Fruit fly (Drosophila melanogaster) whole organism, embryonic: ENCODE measurements around the gene Hgsnat.
A peak's percentile ranks its signal among the peaks of the same experiment; 100 is the strongest.

Source experiments
- ATbp ChIP-seq: fragments of 200-800 bp; sonication (Bioruptor generic); optimal IDR thresholded peaks from 2 replicates; lab custom pipeline; 2017; ENCODE audit warnings: missing biosample characterization, mild to moderate bottlenecking, missing genetic modification characterization, missing genetic modification reagents
- Asciz ChIP-seq: fragments of 200-800 bp; sonication (Bioruptor generic); optimal IDR thresholded peaks from 2 replicates; lab custom pipeline; 2017; ENCODE audit warnings: missing biosample characterization, mild to moderate bottlenecking, missing genetic modification characterization, missing genetic modification reagents
- BEAF-32 ChIP-seq: fragments of 200-800 bp; sonication (Bioruptor generic); optimal IDR thresholded peaks from 3 replicates; lab custom pipeline; 2017; ENCODE audit warnings: missing biosample characterization, missing genetic modification characterization, mild to moderate bottlenecking, moderate library complexity, missing genetic modification reagents
- CG10565 ChIP-seq: fragments of 200-800 bp; sonication (Bioruptor generic); optimal IDR thresholded peaks from 3 replicates; lab custom pipeline; 2016; ENCODE audit warnings: missing biosample characterization, mild to moderate bottlenecking, missing genetic modification characterization
- CG12391 ChIP-seq: fragments of 200-800 bp; sonication (Bioruptor generic); optimal IDR thresholded peaks from 3 replicates; lab custom pipeline; 2018; ENCODE audit warnings: missing biosample characterization, mild to moderate bottlenecking, missing genetic modification characterization, moderate library complexity
- CG15514 ChIP-seq: fragments of 200-800 bp; sonication (Bioruptor generic); optimal IDR thresholded peaks from 3 replicates; lab custom pipeline; 2017; ENCODE audit warnings: missing biosample characterization, missing genetic modification characterization, mild to moderate bottlenecking, moderate library complexity, missing genetic modification reagents
- CG15696 ChIP-seq: fragments of 200-800 bp; sonication (Bioruptor generic); optimal IDR thresholded peaks from 2 replicates; lab custom pipeline; 2019; ENCODE audit warnings: missing biosample characterization, mild to moderate bottlenecking, missing genetic modification characterization, moderate library complexity
- CG17359 ChIP-seq: fragments of 200-800 bp; sonication (Bioruptor generic); optimal IDR thresholded peaks from 3 replicates; lab custom pipeline; 2018; ENCODE audit warnings: missing biosample characterization, mild to moderate bottlenecking, missing genetic modification characterization, moderate library complexity
- CG18599 ChIP-seq: fragments of 200-800 bp; sonication (Bioruptor generic); optimal IDR thresholded peaks from 3 replicates; lab custom pipeline; 2017; ENCODE audit warnings: missing biosample characterization, missing genetic modification characterization, mild to moderate bottlenecking, moderate library complexity, missing genetic modification reagents
- CG2116 ChIP-seq: fragments of 200-800 bp; sonication (Bioruptor generic); optimal IDR thresholded peaks from 3 replicates; lab custom pipeline; 2018; ENCODE audit warnings: missing biosample characterization, mild to moderate bottlenecking, missing genetic modification characterization
- CG2875 ChIP-seq: fragments of 200-800 bp; sonication (Bioruptor generic); optimal IDR thresholded peaks from 2 replicates; lab custom pipeline; 2017; ENCODE audit warnings: missing biosample characterization, mild to moderate bottlenecking, missing genetic modification characterization, missing genetic modification reagents
- CG30020 ChIP-seq: fragments of 200-800 bp; optimal IDR thresholded peaks from 2 replicates; lab custom pipeline; 2019; ENCODE audit warnings: missing biosample characterization, mild to moderate bottlenecking, missing genetic modification characterization, moderate library complexity
- CG3407 ChIP-seq: fragments of 200-800 bp; sonication (Bioruptor generic); optimal IDR thresholded peaks from 2 replicates; lab custom pipeline; 2018; ENCODE audit warnings: missing biosample characterization, mild to moderate bottlenecking, missing genetic modification characterization
- CG3847 ChIP-seq: fragments of 200-800 bp; sonication (Bioruptor generic); IDR thresholded peaks from 2 replicates; pipeline ENCODE4 v1.3.6; 2022; ENCODE audit warnings: missing biosample characterization, missing genetic modification characterization
- CG3995 ChIP-seq: fragments of 200-800 bp; sonication (Bioruptor generic); optimal IDR thresholded peaks from 3 replicates; lab custom pipeline; 2016; ENCODE audit warnings: missing biosample characterization, missing genetic modification characterization
- CG42726 ChIP-seq: fragments of 200-800 bp; sonication (Bioruptor generic); IDR thresholded peaks from 2 replicates; pipeline ENCODE4 v1.3.6; 2022; ENCODE audit warnings: missing biosample characterization, missing genetic modification characterization; ENCODE audit not compliant: partially characterized antibody
- CG8281 ChIP-seq: fragments of 200-800 bp; sonication (Bioruptor generic); optimal IDR thresholded peaks from 2 replicates; lab custom pipeline; 2018; ENCODE audit warnings: missing biosample characterization, mild to moderate bottlenecking, missing genetic modification characterization, moderate library complexity
- CG8924 ChIP-seq: fragments of 200-800 bp; optimal IDR thresholded peaks from 3 replicates; lab custom pipeline; 2019; ENCODE audit warnings: missing biosample characterization, mild to moderate bottlenecking, missing genetic modification characterization, moderate library complexity
- CHES-1-like ChIP-seq: fragments of 200-800 bp; sonication (Bioruptor generic); optimal IDR thresholded peaks from 2 replicates; lab custom pipeline; 2016; ENCODE audit warnings: missing biosample characterization, missing genetic modification characterization
- CkIIα-i1 ChIP-seq: fragments of 200-800 bp; sonication (Bioruptor generic); IDR thresholded peaks from 2 replicates; pipeline ENCODE4 v1.3.6; 2022; ENCODE audit warnings: missing biosample characterization, missing genetic modification characterization
- D ChIP-seq, 2 experiments: fragments of 200-800 bp in 1 of 2; fragments of >200 bp in 1 of 2; sonication (Bioruptor generic) in 1 of 2; optimal IDR thresholded peaks; 2 replicates in 1 of 2; 3 replicates in 1 of 2; lab custom pipeline; 2017; ENCODE audit warnings: mild to moderate bottlenecking in 1 of 2, missing biosample characterization in 1 of 2, missing genetic modification characterization in 1 of 2, missing genetic modification reagents in 1 of 2
- D19A ChIP-seq: fragments of 200-800 bp; optimal IDR thresholded peaks from 3 replicates; lab custom pipeline; 2019; ENCODE audit warnings: missing biosample characterization, mild to moderate bottlenecking, missing genetic modification characterization, moderate library complexity
- E2f2 ChIP-seq: fragments of 200-800 bp; sonication (Bioruptor generic); IDR thresholded peaks from 2 replicates; pipeline ENCODE4 v1.3.6; 2022; ENCODE audit warnings: missing biosample characterization, missing genetic modification characterization
- Ets97D ChIP-seq: fragments of 200-800 bp; sonication (Bioruptor generic); optimal IDR thresholded peaks from 3 replicates; lab custom pipeline; 2016; ENCODE audit warnings: missing biosample characterization, missing genetic modification characterization
- Hand ChIP-seq: fragments of 200-800 bp; sonication (Bioruptor generic); optimal IDR thresholded peaks from 2 replicates; lab custom pipeline; 2017; ENCODE audit warnings: mild to moderate bottlenecking, missing biosample characterization, missing genetic modification reagents, missing genetic modification characterization
- Lhr ChIP-seq: fragments of 200-800 bp; sonication (Bioruptor generic); optimal IDR thresholded peaks from 3 replicates; lab custom pipeline; 2017; ENCODE audit warnings: mild to moderate bottlenecking, missing biosample characterization, missing genetic modification reagents, missing genetic modification characterization
- Meics ChIP-seq: fragments of 200-800 bp; sonication (Bioruptor generic); optimal IDR thresholded peaks from 2 replicates; lab custom pipeline; 2017; ENCODE audit warnings: missing biosample characterization, mild to moderate bottlenecking, missing genetic modification characterization
- Myb ChIP-seq: fragments of 200-800 bp; sonication (Bioruptor generic); optimal IDR thresholded peaks from 2 replicates; lab custom pipeline; 2016; ENCODE audit warnings: missing biosample characterization, missing genetic modification characterization
- Opbp ChIP-seq: fragments of 200-800 bp; sonication (Bioruptor generic); IDR thresholded peaks from 3 replicates; pipeline ENCODE4 v1.3.6; 2022; ENCODE audit warnings: missing biosample characterization, missing genetic modification characterization; ENCODE audit not compliant: partially characterized antibody
- Sry-δ ChIP-seq: fragments of 200-800 bp; sonication (Bioruptor generic); optimal IDR thresholded peaks from 2 replicates; lab custom pipeline; 2016; ENCODE audit warnings: missing biosample characterization, missing genetic modification characterization
- ap ChIP-seq: fragments of 200-800 bp; sonication (Bioruptor generic); IDR thresholded peaks from 2 replicates; pipeline ENCODE4 v1.3.6; 2022; ENCODE audit warnings: missing biosample characterization, missing genetic modification characterization
- cato ChIP-seq: fragments of 200-800 bp; sonication (Bioruptor generic); optimal IDR thresholded peaks from 2 replicates; lab custom pipeline; 2016; ENCODE audit warnings: missing biosample characterization, missing genetic modification characterization, borderline replicate concordance
- en ChIP-seq: fragments of 200-800 bp; sonication (Bioruptor generic); optimal IDR thresholded peaks from 2 replicates; lab custom pipeline; 2016; ENCODE audit warnings: missing biosample characterization, missing genetic modification characterization
- fd64A ChIP-seq: fragments of 200-800 bp; sonication (Bioruptor generic); optimal IDR thresholded peaks from 3 replicates; lab custom pipeline; 2018; ENCODE audit warnings: missing biosample characterization, mild to moderate bottlenecking, missing genetic modification characterization
- gt ChIP-seq: fragments of 200-800 bp; sonication (Bioruptor generic); IDR thresholded peaks from 2 replicates; pipeline ENCODE4 v1.3.6; 2022; ENCODE audit warnings: missing biosample characterization, missing genetic modification characterization
- ken ChIP-seq: fragments of 200-800 bp; sonication (Bioruptor generic); IDR thresholded peaks from 3 replicates; pipeline ENCODE4 v1.3.6; 2022; ENCODE audit warnings: missing biosample characterization, missing genetic modification characterization
- nau ChIP-seq: fragments of 200-800 bp; sonication (Bioruptor generic); optimal IDR thresholded peaks from 3 replicates; lab custom pipeline; 2017; ENCODE audit warnings: missing biosample characterization, mild to moderate bottlenecking, missing genetic modification characterization, missing genetic modification reagents
- nerfin-1 ChIP-seq: fragments of 200-800 bp; sonication (Bioruptor generic); optimal IDR thresholded peaks from 3 replicates; lab custom pipeline; 2019; ENCODE audit warnings: missing biosample characterization, mild to moderate bottlenecking, missing genetic modification characterization, moderate library complexity
- nom ChIP-seq: fragments of 200-800 bp; sonication (Bioruptor generic); optimal IDR thresholded peaks from 2 replicates; lab custom pipeline; 2017; ENCODE audit warnings: missing biosample characterization, missing genetic modification characterization, mild to moderate bottlenecking, moderate library complexity, missing genetic modification reagents
- psq ChIP-seq: fragments of 200-800 bp; sonication (Bioruptor generic); optimal IDR thresholded peaks from 2 replicates; lab custom pipeline; 2017; ENCODE audit warnings: missing biosample characterization, missing genetic modification characterization
- schlank ChIP-seq: fragments of 200-800 bp; sonication (Bioruptor generic); optimal IDR thresholded peaks from 2 replicates; lab custom pipeline; 2018; ENCODE audit warnings: missing biosample characterization, mild to moderate bottlenecking, missing genetic modification characterization
- sd ChIP-seq: fragments of 200-800 bp; sonication (Bioruptor generic); optimal IDR thresholded peaks from 3 replicates; lab custom pipeline; 2018; ENCODE audit warnings: missing biosample characterization, mild to moderate bottlenecking, missing genetic modification characterization, moderate library complexity
- sens ChIP-seq: fragments of 200-800 bp; sonication (Bioruptor generic); peaks from one replicate; lab custom pipeline; 2016; ENCODE audit warnings: missing biosample characterization, missing genetic modification characterization
- sqz ChIP-seq: fragments of 200-800 bp; sonication (Bioruptor generic); optimal IDR thresholded peaks from 3 replicates; lab custom pipeline; 2018; ENCODE audit warnings: missing biosample characterization, mild to moderate bottlenecking, missing genetic modification characterization
- ssp ChIP-seq: fragments of 200-800 bp; sonication (Bioruptor generic); IDR thresholded peaks from 2 replicates; pipeline ENCODE4 v1.3.6; 2022; ENCODE audit warnings: missing biosample characterization, missing genetic modification characterization
- stwl ChIP-seq: fragments of 200-800 bp; sonication (Bioruptor generic); optimal IDR thresholded peaks from 3 replicates; lab custom pipeline; 2018; ENCODE audit warnings: missing biosample characterization, mild to moderate bottlenecking, missing genetic modification characterization, moderate library complexity

Hgsnat gene

dm6 chrX:4931048-4931447, 12.5 kb downstream of the Hgsnat start (continued):
- TF ChIP-seq D (optimal IDR thresholded peaks at IDR 0.05; lab: Kevin White, UChicago) (no peak), D (GFP tag; optimal IDR thresholded peaks at IDR 0.05; lab: Kevin White, UChicago) (no peak), CG15514 (GFP tag; lab: Kevin White, UChicago) (peak; percentile 3), cato (GFP tag; lab: Kevin White, UChicago) (no peak), Lhr (GFP tag; lab: Kevin White, UChicago) (peak; percentile 95), CG15696 (no peak), fd64A (GFP tag; lab: Kevin White, UChicago) (no peak), Opbp (GFP tag; lab: Robert Waterston, UW) (no peak), sqz (GFP tag; lab: Kevin White, UChicago) (no peak), CG12391 (tag; lab: Kevin White, UChicago) (no peak), gt (no peak), nau (no peak), CkIIα-i1 (GFP tag; lab: Robert Waterston, UW) (no peak), Hand (GFP tag; lab: Kevin White, UChicago) (no peak), Meics (no peak), ssp (no peak), CG2116 (GFP tag; lab: Kevin White, UChicago) (peak; percentile 15), CG3407 (GFP tag; lab: Kevin White, UChicago) (no peak), E2f2 (no peak), BEAF-32 (GFP tag; lab: Kevin White, UChicago) (peak; percentile 76), CG42726 (GFP tag; lab: Robert Waterston, UW) (no peak), Ets97D (GFP tag; lab: Kevin White, UChicago) (peak; percentile 5)

- TF ChIP-seq psq (peak; percentile 95), CHES-1-like (no peak), Hand (GFP tag; lab: Kevin White, UChicago) (no peak), Lhr (GFP tag; lab: Kevin White, UChicago) (peak; percentile 98), CG3847 (GFP tag; lab: Robert Waterston, UW) (no peak), CG8281 (no peak), stwl (tag; lab: Kevin White, UChicago) (peak; percentile 60), D19A (tag; lab: Kevin White, UChicago) (no peak), Sry-δ (GFP tag; lab: Kevin White, UChicago) (peak; percentile 88), CG10565 (no peak), en (GFP tag; lab: Kevin White, UChicago) (peak; percentile 12), nerfin-1 (tag; lab: Kevin White, UChicago) (peak; percentile 70), ATbp (GFP tag; lab: Kevin White, UChicago) (peak; percentile 41), Myb (GFP tag; lab: Kevin White, UChicago) (peak; percentile 3), BEAF-32 (GFP tag; lab: Kevin White, UChicago) (peak; percentile 78), CG3995 (GFP tag; lab: Kevin White, UChicago) (peak; percentile 79), D (optimal IDR thresholded peaks at IDR 0.05; lab: Kevin White, UChicago) (no peak), D (GFP tag; optimal IDR thresholded peaks at IDR 0.05; lab: Kevin White, UChicago) (peak; percentile 1), sd (peak; percentile 70), sens (GFP tag; lab: Kevin White, UChicago) (peak; percentile 91), nau (peak; percentile 92), CG8924 (peak; percentile 4), ken (GFP tag; lab: Robert Waterston, UW) (no peak), CG2875 (GFP tag; lab: Kevin White, UChicago) (peak; percentile 2), CG30020 (tag; lab: Kevin White, UChicago) (peak; percentile 6), nom (GFP tag; lab: Kevin White, UChicago) (peak; percentile 19), ap (GFP tag; lab: Robert Waterston, UW) (no peak), CG17359 (peak; percentile 9), CG18599 (GFP tag; lab: Kevin White, UChicago) (no peak), Asciz (GFP tag; lab: Kevin White, UChicago) (peak; percentile 43), schlank (tag; lab: Kevin White, UChicago) (no peak)
Measured at dm6 chrX:4935979-4936843, 17.7 kb downstream of the Hgsnat start.
